Fruit fly (Drosophila melanogaster): ENCODE data around the gene Rok.
A peak's percentile ranks its signal among the peaks of the same experiment; 100 is the strongest.

- TF ChIP-seq Sp1 (GFP tag; optimal IDR thresholded peaks at IDR 0.05), result peak; percentile 89
- TF ChIP-seq pan (optimal IDR thresholded peaks at IDR 0.05), result no peak
- peak; percentile 76 for TF ChIP-seq br (GFP tag; optimal IDR thresholded peaks at IDR 0.05)
These were observed 626 bp upstream of the Rok start, which contains the start of gene RpS19a for dm6 chrX:16637594-16638485.

Data from whole organism, wandering third instar larva.